Worm (Caenorhabditis elegans) whole organism, L4 larva: Measurements from ENCODE around the gene ncr-1.

ENCODE experiments used
- F49E8.2 ChIP-seq: sonication (generic microtip); optimal IDR thresholded peaks from 2 replicates; lab custom pipeline; 2016; ENCODE audit warnings: missing compliant biosample characterization, mild to moderate bottlenecking, missing genetic modification characterization, borderline replicate concordance
- T20F7.1 ChIP-seq: fragments of 200-800 bp; sonication (Bioruptor generic); optimal IDR thresholded peaks from 2 replicates; lab custom pipeline; 2018; ENCODE audit warnings: mild to moderate bottlenecking, missing genetic modification characterization, missing compliant biosample characterization
- T26A8.4 ChIP-seq: fragments of 200-800 bp; sonication (Bioruptor generic); IDR thresholded peaks from 2 replicates; pipeline ENCODE4 v1.3.6; 2022; ENCODE audit warnings: missing genetic modification characterization, missing compliant biosample characterization
- ZK546.5 ChIP-seq, 2 experiments: sonication (generic microtip); optimal IDR thresholded peaks; 2 replicates each; lab custom pipeline; 2017; ENCODE audit warnings: missing biosample characterization in 2 of 2, missing genetic modification characterization in 2 of 2
- aha-1 ChIP-seq: fragments of 150-350 bp; peaks from one replicate; lab custom pipeline; 2014; ENCODE audit warnings: missing biosample characterization, missing genetic modification characterization
- aly-2 ChIP-seq: sonication (generic microtip); optimal IDR thresholded peaks from 2 replicates; lab custom pipeline; 2018; ENCODE audit warnings: missing biosample characterization, missing genetic modification characterization
- arid-1 ChIP-seq: fragments of 200-800 bp; sonication (Bioruptor generic); conservative IDR thresholded peaks from 2 replicates; pipeline ENCODE4 v1.3.6; 2022; ENCODE audit warnings: missing genetic modification reagents, missing genetic modification characterization, missing compliant biosample characterization
- attf-4 ChIP-seq: sonication (generic microtip); optimal IDR thresholded peaks from 3 replicates; lab custom pipeline; 2017; ENCODE audit warnings: missing biosample characterization, missing genetic modification characterization
- ceh-44 ChIP-seq: fragments of 200-800 bp; sonication (Bioruptor generic); IDR thresholded peaks from 2 replicates; pipeline ENCODE4 v1.3.6; 2022; ENCODE audit warnings: missing genetic modification reagents, missing genetic modification characterization, missing compliant biosample characterization
- ceh-82 ChIP-seq: sonication (generic microtip); optimal IDR thresholded peaks from 2 replicates; lab custom pipeline; 2017; ENCODE audit warnings: missing biosample characterization, missing genetic modification characterization
- ctbp-1 ChIP-seq: fragments of 200-800 bp; sonication (Bioruptor generic); IDR thresholded peaks from 2 replicates; pipeline ENCODE4 v1.3.6; 2022; ENCODE audit warnings: missing genetic modification reagents, missing genetic modification characterization, missing compliant biosample characterization
- daf-16 ChIP-seq, 3 experiments: sonication (generic microtip); optimal IDR thresholded peaks; 2 replicates each; lab custom pipeline; 2016 to 2017; ENCODE audit warnings: missing genetic modification characterization in 3 of 3, missing genetic modification reagents in 3 of 3, mild to moderate bottlenecking in 2 of 3, missing compliant biosample characterization in 2 of 3, missing biosample characterization in 1 of 3, moderate library complexity in 1 of 3
- daf-19 ChIP-seq: fragments of 200-800 bp; sonication (Bioruptor generic); conservative IDR thresholded peaks from 2 replicates; pipeline ENCODE4 v1.3.6; 2022; ENCODE audit warnings: missing genetic modification characterization, missing compliant biosample characterization
- dmd-9 ChIP-seq: fragments of 200-800 bp; sonication (Bioruptor generic); IDR thresholded peaks from 2 replicates; pipeline ENCODE4 v1.3.6; 2022; ENCODE audit warnings: missing genetic modification reagents, missing genetic modification characterization, missing compliant biosample characterization
- dpl-1 ChIP-seq: fragments of 150-350 bp; optimal IDR thresholded peaks from 2 replicates; lab custom pipeline; 2014; ENCODE audit warnings: missing biosample characterization, missing genetic modification reagents, missing genetic modification characterization
- duxl-1 ChIP-seq: sonication (generic microtip); optimal IDR thresholded peaks from 2 replicates; lab custom pipeline; 2016; ENCODE audit warnings: mild to moderate bottlenecking, missing genetic modification characterization, moderate library complexity, missing compliant biosample characterization; ENCODE audit not compliant: poor library complexity
- dve-1 ChIP-seq: sonication (generic microtip); optimal IDR thresholded peaks from 2 replicates; lab custom pipeline; 2017; ENCODE audit warnings: antibody characterized with exemption, mild to moderate bottlenecking, missing genetic modification characterization, missing compliant biosample characterization; ENCODE audit not compliant: insufficient read depth
- egl-43 ChIP-seq: fragments of 200-800 bp; sonication (Bioruptor generic); IDR thresholded peaks from 2 replicates; pipeline ENCODE4 v1.3.6; 2022; ENCODE audit warnings: missing genetic modification reagents, missing genetic modification characterization, missing compliant biosample characterization
- hlh-11 ChIP-seq: fragments of 200-800 bp; sonication (Bioruptor generic); optimal IDR thresholded peaks from 2 replicates; lab custom pipeline; 2018; ENCODE audit warnings: mild to moderate bottlenecking, missing genetic modification characterization, missing compliant biosample characterization
- hlh-30 ChIP-seq: sonication (generic microtip); optimal IDR thresholded peaks from 2 replicates; lab custom pipeline; 2017; ENCODE audit warnings: antibody characterized with exemption, mild to moderate bottlenecking, missing genetic modification characterization, missing compliant biosample characterization; ENCODE audit not compliant: insufficient read depth
- jun-1 ChIP-seq: fragments of 150-350 bp; optimal IDR thresholded peaks from 2 replicates; lab custom pipeline; 2014; ENCODE audit warnings: missing biosample characterization, missing genetic modification reagents, missing genetic modification characterization
- lim-7 ChIP-seq: fragments of 200-800 bp; sonication (Bioruptor generic); IDR thresholded peaks from 2 replicates; pipeline ENCODE4 v1.3.6; 2022; ENCODE audit warnings: missing genetic modification characterization, missing compliant biosample characterization
- lin-38 ChIP-seq: fragments of 200-800 bp; sonication (Bioruptor generic); IDR thresholded peaks from 2 replicates; pipeline ENCODE4 v1.3.6; 2022; ENCODE audit warnings: missing genetic modification reagents, missing genetic modification characterization, missing compliant biosample characterization
- lsy-2 ChIP-seq, 2 experiments: fragments of 150-350 bp in 1 of 2; sonication (generic microtip) in 1 of 2; optimal IDR thresholded peaks; 2 replicates each; lab custom pipeline; 2014 to 2017; ENCODE audit warnings: missing biosample characterization in 2 of 2, missing genetic modification characterization in 2 of 2
- madf-9 ChIP-seq: fragments of 200-800 bp; sonication (Bioruptor generic); conservative IDR thresholded peaks from 2 replicates; pipeline ENCODE4 v1.3.6; 2022; ENCODE audit warnings: missing genetic modification reagents, missing genetic modification characterization, missing compliant biosample characterization
- mep-1 ChIP-seq: fragments of 150-350 bp; sonication (generic microtip); optimal IDR thresholded peaks from 3 replicates; lab custom pipeline; 2014; ENCODE audit warnings: missing biosample characterization, missing genetic modification characterization
- mes-2 ChIP-seq: sonication (generic microtip); optimal IDR thresholded peaks from 2 replicates; lab custom pipeline; 2016; ENCODE audit warnings: missing genotype, mild to moderate bottlenecking, missing genetic modification characterization, missing compliant biosample characterization; ENCODE audit not compliant: poor library complexity, severe bottlenecking
- nhr-10 ChIP-seq: fragments of 150-350 bp; optimal IDR thresholded peaks from 2 replicates; lab custom pipeline; 2014; ENCODE audit warnings: missing biosample characterization, missing genetic modification characterization
- nhr-102 ChIP-seq: sonication (generic microtip); optimal IDR thresholded peaks from 2 replicates; lab custom pipeline; 2016; ENCODE audit warnings: mild to moderate bottlenecking, missing genetic modification characterization, moderate library complexity, missing compliant biosample characterization
- nhr-237 ChIP-seq: sonication (generic microtip); optimal IDR thresholded peaks from 2 replicates; lab custom pipeline; 2017; ENCODE audit warnings: missing biosample characterization, missing genetic modification characterization
- nhr-28 ChIP-seq: fragments of 150-350 bp; optimal IDR thresholded peaks from 2 replicates; lab custom pipeline; 2014; ENCODE audit warnings: missing biosample characterization, missing genetic modification characterization
- nhr-41 ChIP-seq: fragments of 200-800 bp; sonication (Bioruptor generic); IDR thresholded peaks from 2 replicates; pipeline ENCODE4 v1.3.6; 2022; ENCODE audit warnings: missing genetic modification reagents, missing genetic modification characterization, missing compliant biosample characterization
- nhr-42 ChIP-seq: fragments of 200-800 bp; sonication (Bioruptor generic); IDR thresholded peaks from 2 replicates; pipeline ENCODE4 v1.3.6; 2022; ENCODE audit warnings: missing genetic modification characterization, missing compliant biosample characterization
- nhr-48 ChIP-seq: sonication (generic microtip); optimal IDR thresholded peaks from 2 replicates; lab custom pipeline; 2016; ENCODE audit warnings: mild to moderate bottlenecking, missing genetic modification characterization, missing compliant biosample characterization
- pqm-1 ChIP-seq: sonication (generic microtip); optimal IDR thresholded peaks from 2 replicates; lab custom pipeline; 2017; ENCODE audit warnings: missing biosample characterization, missing genetic modification characterization
- snpc-1.2 ChIP-seq: fragments of 200-800 bp; sonication (Bioruptor generic); IDR thresholded peaks from 2 replicates; pipeline ENCODE4 v1.3.6; 2022; ENCODE audit warnings: missing genetic modification reagents, missing genetic modification characterization, missing compliant biosample characterization
- spr-3 ChIP-seq: fragments of 200-800 bp; sonication (Bioruptor generic); optimal IDR thresholded peaks from 2 replicates; lab custom pipeline; 2018; ENCODE audit warnings: mild to moderate bottlenecking, missing genetic modification characterization, missing compliant biosample characterization
- tra-1 ChIP-seq: fragments of 200-800 bp; sonication (Bioruptor generic); IDR thresholded peaks from 2 replicates; pipeline ENCODE4 v1.3.6; 2022; ENCODE audit warnings: missing genetic modification reagents, missing genetic modification characterization, missing compliant biosample characterization
- unc-130 ChIP-seq: sonication (generic microtip); optimal IDR thresholded peaks from 2 replicates; lab custom pipeline; 2016; ENCODE audit warnings: missing genetic modification reagents, missing genetic modification characterization, missing compliant biosample characterization
- unc-39 ChIP-seq: sonication (generic microtip); optimal IDR thresholded peaks from 2 replicates; lab custom pipeline; 2017; ENCODE audit warnings: missing biosample characterization, missing genetic modification characterization
- unc-62 ChIP-seq, 3 experiments: fragments of 150-350 bp in 1 of 3; sonication (generic microtip); optimal IDR thresholded peaks in 2 of 3; peaks in 1 of 3; 1 replicate in 1 of 3; 2 replicates in 2 of 3; lab custom pipeline; 2014 to 2017; ENCODE audit warnings: missing biosample characterization in 3 of 3, missing genetic modification characterization in 3 of 3, missing genetic modification reagents in 3 of 3, missing genotype in 1 of 3
- zfp-3 ChIP-seq: fragments of 200-800 bp; sonication (Bioruptor generic); conservative IDR thresholded peaks from 2 replicates; pipeline ENCODE4 v1.3.6; 2022; ENCODE audit warnings: missing genetic modification reagents, missing genetic modification characterization, missing compliant biosample characterization
- zip-11 ChIP-seq: fragments of 200-800 bp; sonication (Bioruptor generic); IDR thresholded peaks from 2 replicates; pipeline ENCODE4 v1.3.6; 2022; ENCODE audit warnings: missing genetic modification characterization, missing compliant biosample characterization
- ztf-7 ChIP-seq: fragments of 150-350 bp; optimal IDR thresholded peaks from 2 replicates; lab custom pipeline; 2014; ENCODE audit warnings: missing biosample characterization, missing genetic modification characterization

The ncr-1 gene

ce11 chrX:4528905-4529304 lies 40.2 kb upstream of the ncr-1 start (continued):
- peak; percentile 52 for TF ChIP-seq pqm-1 (tag; lab: Kevin White, UChicago)
- TF ChIP-seq nhr-10 (tag; lab: Kevin White, UChicago) = no peak
- peak; percentile 48 for TF ChIP-seq mep-1 (tag; lab: Kevin White, UChicago)

ce11 chrX:4526412-4526811 lies 37.8 kb upstream of the ncr-1 start:
- TF ChIP-seq T26A8.4 (GFP tag; lab: Robert Waterston, UW) (peak; percentile 84), nhr-10 (tag; lab: Kevin White, UChicago) (peak; percentile 64), mep-1 (tag; lab: Kevin White, UChicago) (peak; percentile 67), arid-1 (GFP tag; lab: Robert Waterston, UW) (0 out of 2 replicates have a peak, but pooled peaks have one; percentile 16), hlh-11 (tag; lab: Kevin White, UChicago) (peak; percentile 16), nhr-48 (tag; lab: Kevin White, UChicago) (peak; percentile 39), mes-2 (peak; percentile 0), nhr-102 (tag; lab: Kevin White, UChicago) (peak; percentile 62), duxl-1 (peak; percentile 79), ztf-7 (tag; lab: Kevin White, UChicago) (no peak), unc-130 (GFP tag; lab: Kevin White, UChicago) (no peak), T20F7.1 (GFP tag; lab: Kevin White, UChicago) (peak; percentile 16), lsy-2 (tag; optimal IDR thresholded peaks at IDR 0.05; lab: Kevin White, UChicago) (peak in 1 of 2 experiments; percentile 29), jun-1 (tag; lab: Kevin White, UChicago) (peak; percentile 29), lin-38 (GFP tag; lab: Robert Waterston, UW) (0 out of 2 replicates have a peak, but pooled peaks have one; percentile 24), aly-2 (tag; lab: Kevin White, UChicago) (peak; percentile 83), ZK546.5 (tag; optimal IDR thresholded peaks at IDR 0.05; lab: Kevin White, UChicago) (no peak), nhr-42 (no peak), unc-39 (no peak), nhr-237 (peak; percentile 56), dve-1 (tag; lab: Kevin White, UChicago) (peak; percentile 43), daf-16 (GFP tag; optimal IDR thresholded peaks at IDR 0.05; lab: Kevin White, UChicago) (no peak), daf-16 (tag; optimal IDR thresholded peaks at IDR 0.05; lab: Kevin White, UChicago) (peak; percentile 37), zfp-3 (GFP tag; lab: Robert Waterston, UW) (0 out of 2 replicates have a peak, but pooled peaks have one; percentile 29)
- TF ChIP-seq, all 104 proteins: peak for 18

ce11 chrX:4524844-4525243 lies 36.2 kb upstream of the ncr-1 start:
- no peak for TF ChIP-seq dpl-1
- TF ChIP-seq aha-1 (tag; lab: Kevin White, UChicago) = peak; percentile 19
- TF ChIP-seq dmd-9 (GFP tag; lab: Robert Waterston, UW) = no peak
- TF ChIP-seq unc-62 (GFP tag; optimal IDR thresholded peaks at IDR 0.05 in 1 of 2; lab: Kevin White, UChicago) = peak in 1 of 2 experiments; percentile 84
- TF ChIP-seq unc-62 (tag; optimal IDR thresholded peaks at IDR 0.05; lab: Kevin White, UChicago) = no peak
- no peak for TF ChIP-seq mep-1 (tag; lab: Kevin White, UChicago)
- TF ChIP-seq nhr-28 (tag; lab: Kevin White, UChicago) = peak; percentile 22
- TF ChIP-seq F49E8.2 (tag; lab: Kevin White, UChicago) = no peak
- peak; percentile 44 for TF ChIP-seq spr-3
- TF ChIP-seq daf-19 (GFP tag; lab: Robert Waterston, UW) = no peak
- no peak for TF ChIP-seq nhr-41 (GFP tag; lab: Robert Waterston, UW)
- TF ChIP-seq jun-1 (tag; lab: Kevin White, UChicago) = no peak
- TF ChIP-seq madf-9 = no peak
- TF ChIP-seq, all 104 proteins: peak for 4

- TF ChIP-seq ceh-44 (GFP tag; lab: Robert Waterston, UW) (no peak), dve-1 (tag; lab: Kevin White, UChicago) (peak; percentile 79), nhr-10 (tag; lab: Kevin White, UChicago) (no peak), tra-1 (GFP tag; lab: Robert Waterston, UW) (peak; percentile 59; the same call in 1 of the 2 replicates), arid-1 (GFP tag; lab: Robert Waterston, UW) (peak; percentile 69; the same call in 1 of the 2 replicates), lim-7 (no peak), lin-38 (GFP tag; lab: Robert Waterston, UW) (peak; percentile 43), ctbp-1 (GFP tag; lab: Robert Waterston, UW) (peak; percentile 90), nhr-102 (tag; lab: Kevin White, UChicago) (peak; percentile 13), attf-4 (tag; lab: Kevin White, UChicago) (no peak), zip-11 (GFP tag; lab: Robert Waterston, UW) (no peak), egl-43 (GFP tag; lab: Robert Waterston, UW) (peak; percentile 82), hlh-30 (tag; lab: Kevin White, UChicago) (peak; percentile 70), snpc-1.2 (GFP tag; lab: Robert Waterston, UW) (no peak), ceh-82 (tag; lab: Kevin White, UChicago) (no peak)
Observed at ce11 chrX:4523887-4524350, 35.3 kb upstream of the ncr-1 start, which contains the start of gene pdi-2. Gene pdi-2 (plus strand): TSS chrX:4524155.
